Worm (Caenorhabditis elegans): ENCODE results near the gene mdt-8.

ce11 chrII:11533716-11534115 is at the start of gene mdt-8:
- TF ChIP-seq unc-62 (GFP tag; optimal IDR thresholded peaks at IDR 0.05) (no peak), elt-3 (tag; optimal IDR thresholded peaks at IDR 0.05) (no peak), ceh-43 (GFP tag; optimal IDR thresholded peaks at IDR 0.05) (no peak), nhr-28 (tag; optimal IDR thresholded peaks at IDR 0.05) (no peak), sptf-1 (tag; optimal IDR thresholded peaks at IDR 0.05) (no peak), mab-5 (tag; optimal IDR thresholded peaks at IDR 0.05) (no peak), blmp-1 (tag; optimal IDR thresholded peaks at IDR 0.05) (no peak), ztf-11 (tag; optimal IDR thresholded peaks at IDR 0.05) (no peak), lin-13 (tag; optimal IDR thresholded peaks at IDR 0.05) (no peak)
